Fruit fly (Drosophila melanogaster) whole organism, embryonic: ENCODE data around the gene CG14630.

Experiments
- Atf3 ChIP-seq: fragments of 200-800 bp; sonication (Bioruptor generic); optimal IDR thresholded peaks from 3 replicates; lab custom pipeline; 2016; ENCODE audit warnings: missing biosample characterization, missing genetic modification characterization
- CG10321 ChIP-seq: fragments of 200-800 bp; sonication (Bioruptor generic); IDR thresholded peaks from 2 replicates; pipeline ENCODE4 v1.3.6; 2022; ENCODE audit warnings: missing biosample characterization, missing genetic modification characterization
- CG10979 ChIP-seq: fragments of 200-800 bp; sonication (Bioruptor generic); optimal IDR thresholded peaks from 2 replicates; lab custom pipeline; 2018; ENCODE audit warnings: missing biosample characterization, mild to moderate bottlenecking, missing genetic modification characterization, moderate library complexity
- CG12071 ChIP-seq: fragments of 200-800 bp; sonication (Bioruptor generic); optimal IDR thresholded peaks from 3 replicates; lab custom pipeline; 2018; ENCODE audit warnings: missing biosample characterization, mild to moderate bottlenecking, missing genetic modification characterization
- CG15011 ChIP-seq: fragments of 200-800 bp; sonication (Bioruptor generic); optimal IDR thresholded peaks from 3 replicates; lab custom pipeline; 2018; ENCODE audit warnings: missing biosample characterization, mild to moderate bottlenecking, missing genetic modification characterization
- CG1647 ChIP-seq: fragments of 200-800 bp; sonication (Bioruptor generic); optimal IDR thresholded peaks from 3 replicates; lab custom pipeline; 2016; ENCODE audit warnings: missing biosample characterization, missing genetic modification characterization
- CG18619 ChIP-seq: fragments of 200-800 bp; sonication (Bioruptor generic); optimal IDR thresholded peaks from 3 replicates; lab custom pipeline; 2017; ENCODE audit warnings: missing biosample characterization, mild to moderate bottlenecking, missing genetic modification characterization
- CG2120 ChIP-seq: fragments of 200-800 bp; sonication (Bioruptor generic); optimal IDR thresholded peaks from 3 replicates; lab custom pipeline; 2016; ENCODE audit warnings: missing biosample characterization, missing genetic modification characterization
- CG32532 ChIP-seq: fragments of 200-800 bp; sonication (Bioruptor generic); IDR thresholded peaks from 2 replicates; pipeline ENCODE4 v1.3.6; 2022; ENCODE audit warnings: missing biosample characterization, missing genetic modification characterization
- CG3847 ChIP-seq: fragments of 200-800 bp; sonication (Bioruptor generic); IDR thresholded peaks from 2 replicates; pipeline ENCODE4 v1.3.6; 2022; ENCODE audit warnings: missing biosample characterization, missing genetic modification characterization
- CG6654 ChIP-seq: fragments of 200-800 bp; sonication (Bioruptor generic); optimal IDR thresholded peaks from 2 replicates; lab custom pipeline; 2017; ENCODE audit warnings: missing biosample characterization, mild to moderate bottlenecking, missing genetic modification characterization
- CG8281 ChIP-seq: fragments of 200-800 bp; sonication (Bioruptor generic); optimal IDR thresholded peaks from 2 replicates; lab custom pipeline; 2018; ENCODE audit warnings: missing biosample characterization, mild to moderate bottlenecking, missing genetic modification characterization, moderate library complexity
- CG8388 ChIP-seq: fragments of 200-800 bp; sonication (Bioruptor generic); optimal IDR thresholded peaks from 2 replicates; lab custom pipeline; 2019; ENCODE audit warnings: missing biosample characterization, mild to moderate bottlenecking, missing genetic modification characterization, moderate library complexity
- GATAe ChIP-seq: fragments of 200-800 bp; sonication (Bioruptor generic); conservative IDR thresholded peaks from 2 replicates; pipeline ENCODE4 v1.3.6; 2022; ENCODE audit warnings: missing biosample characterization, missing genetic modification characterization
- HmgZ ChIP-seq: fragments of 200-800 bp; sonication (Bioruptor generic); optimal IDR thresholded peaks from 2 replicates; lab custom pipeline; 2018; ENCODE audit warnings: missing biosample characterization, mild to moderate bottlenecking, missing genetic modification characterization
- Lhr ChIP-seq: fragments of 200-800 bp; sonication (Bioruptor generic); optimal IDR thresholded peaks from 3 replicates; lab custom pipeline; 2017; ENCODE audit warnings: mild to moderate bottlenecking, missing biosample characterization, missing genetic modification reagents, missing genetic modification characterization
- Lim3 ChIP-seq: fragments of 200-800 bp; sonication (Bioruptor generic); IDR thresholded peaks from 2 replicates; pipeline ENCODE4 v1.3.6; 2022; ENCODE audit warnings: missing biosample characterization, missing genetic modification characterization
- Meics ChIP-seq: fragments of 200-800 bp; sonication (Bioruptor generic); optimal IDR thresholded peaks from 2 replicates; lab custom pipeline; 2017; ENCODE audit warnings: missing biosample characterization, mild to moderate bottlenecking, missing genetic modification characterization
- Side ChIP-seq: fragments of 200-800 bp; sonication (Bioruptor generic); optimal IDR thresholded peaks from 2 replicates; lab custom pipeline; 2016; ENCODE audit warnings: missing biosample characterization, missing genetic modification characterization
- Vsx1 ChIP-seq: fragments of 200-800 bp; sonication (Bioruptor generic); optimal IDR thresholded peaks from 2 replicates; lab custom pipeline; 2017; ENCODE audit warnings: missing biosample characterization, mild to moderate bottlenecking, missing genetic modification characterization, missing genetic modification reagents
- ac ChIP-seq: fragments of 200-800 bp; sonication (Bioruptor generic); optimal IDR thresholded peaks from 3 replicates; lab custom pipeline; 2017; ENCODE audit warnings: missing biosample characterization, mild to moderate bottlenecking, missing genetic modification characterization
- aop ChIP-seq: fragments of 200-800 bp; sonication (Bioruptor generic); IDR thresholded peaks from 2 replicates; pipeline ENCODE4 v1.3.6; 2022; ENCODE audit warnings: missing biosample characterization, missing genetic modification characterization
- cad ChIP-seq: fragments of >200 bp; optimal IDR thresholded peaks from 2 replicates; lab custom pipeline; 2017; ENCODE audit warnings: missing biosample characterization, missing genetic modification characterization
- chn ChIP-seq: fragments of 200-800 bp; sonication (Bioruptor generic); optimal IDR thresholded peaks from 2 replicates; lab custom pipeline; 2016; ENCODE audit warnings: missing biosample characterization, missing genetic modification characterization
- dmrt11E ChIP-seq: fragments of 200-800 bp; sonication (Bioruptor generic); optimal IDR thresholded peaks from 3 replicates; lab custom pipeline; 2018; ENCODE audit warnings: missing biosample characterization, mild to moderate bottlenecking, missing genetic modification characterization, moderate library complexity
- dysf ChIP-seq: fragments of 200-800 bp; sonication (Bioruptor generic); IDR thresholded peaks from 3 replicates; pipeline ENCODE4 v1.3.6; 2022; ENCODE audit warnings: missing biosample characterization, missing genetic modification characterization
- exex ChIP-seq: fragments of 200-800 bp; sonication (Bioruptor generic); optimal IDR thresholded peaks from 4 replicates; lab custom pipeline; 2018; ENCODE audit warnings: missing biosample characterization, mild to moderate bottlenecking, missing genetic modification characterization, moderate library complexity
- fru ChIP-seq: fragments of >200 bp; optimal IDR thresholded peaks from 2 replicates; lab custom pipeline; 2017
- gcm2 ChIP-seq: fragments of 200-800 bp; sonication (Bioruptor generic); optimal IDR thresholded peaks from 2 replicates; lab custom pipeline; 2016; ENCODE audit warnings: missing biosample characterization, missing genetic modification characterization
- grau ChIP-seq: fragments of 200-800 bp; optimal IDR thresholded peaks from 3 replicates; lab custom pipeline; 2019; ENCODE audit warnings: missing biosample characterization, mild to moderate bottlenecking, missing genetic modification characterization, moderate library complexity
- lmd ChIP-seq: fragments of 200-800 bp; sonication (Bioruptor generic); IDR thresholded peaks from 2 replicates; pipeline ENCODE4 v1.3.6; 2022; ENCODE audit warnings: missing biosample characterization, missing genetic modification characterization
- mld ChIP-seq: fragments of 200-800 bp; sonication (Bioruptor generic); IDR thresholded peaks from 3 replicates; pipeline ENCODE4 v1.3.6; 2022; ENCODE audit warnings: missing biosample characterization, missing genetic modification characterization; ENCODE audit not compliant: partially characterized antibody
- p53 ChIP-seq: fragments of 200-800 bp; sonication (Bioruptor generic); optimal IDR thresholded peaks from 2 replicates; lab custom pipeline; 2016; ENCODE audit warnings: missing biosample characterization, missing genetic modification characterization
- pros ChIP-seq: fragments of 200-800 bp; sonication (Bioruptor generic); optimal IDR thresholded peaks from 3 replicates; lab custom pipeline; 2019; ENCODE audit warnings: missing biosample characterization, mild to moderate bottlenecking, missing genetic modification characterization, moderate library complexity
- ranshi ChIP-seq: fragments of 200-800 bp; sonication (Bioruptor generic); IDR thresholded peaks from 2 replicates; pipeline ENCODE4 v1.3.6; 2022; ENCODE audit warnings: missing biosample characterization, missing genetic modification characterization
- salm ChIP-seq: fragments of 200-800 bp; sonication (Bioruptor generic); optimal IDR thresholded peaks from 2 replicates; lab custom pipeline; 2018; ENCODE audit warnings: missing biosample characterization, mild to moderate bottlenecking, missing genetic modification characterization
- sc ChIP-seq, 3 experiments: fragments of >200 bp in 2 of 3; fragments of 200-800 bp in 1 of 3; sonication (Bioruptor generic) in 1 of 3; optimal IDR thresholded peaks; 2 replicates in 2 of 3; 3 replicates in 1 of 3; lab custom pipeline; 2017; ENCODE audit warnings: mild to moderate bottlenecking in 1 of 3, missing biosample characterization in 1 of 3, missing genetic modification characterization in 1 of 3, missing genetic modification reagents in 1 of 3
- sob ChIP-seq: fragments of 200-800 bp; sonication (Bioruptor generic); IDR thresholded peaks from 2 replicates; pipeline ENCODE4 v1.3.6; 2022; ENCODE audit warnings: missing biosample characterization, missing genetic modification characterization
- tap ChIP-seq: fragments of 200-800 bp; optimal IDR thresholded peaks from 3 replicates; lab custom pipeline; 2019; ENCODE audit warnings: missing biosample characterization, mild to moderate bottlenecking, missing genetic modification characterization, moderate library complexity
- twi ChIP-seq: fragments of 200-800 bp; optimal IDR thresholded peaks from 2 replicates; lab custom pipeline; 2019; ENCODE audit warnings: missing biosample characterization, mild to moderate bottlenecking, missing genetic modification characterization, moderate library complexity
- usp ChIP-seq: fragments of >200 bp; optimal IDR thresholded peaks from 2 replicates; lab custom pipeline; 2017; ENCODE audit warnings: missing biosample characterization, missing genetic modification characterization
- vvl ChIP-seq: fragments of 200-800 bp; sonication (Bioruptor generic); IDR thresholded peaks from 2 replicates; pipeline ENCODE4 v1.3.6; 2022; ENCODE audit warnings: missing biosample characterization, missing genetic modification characterization

CG14630 gene

DNA sequence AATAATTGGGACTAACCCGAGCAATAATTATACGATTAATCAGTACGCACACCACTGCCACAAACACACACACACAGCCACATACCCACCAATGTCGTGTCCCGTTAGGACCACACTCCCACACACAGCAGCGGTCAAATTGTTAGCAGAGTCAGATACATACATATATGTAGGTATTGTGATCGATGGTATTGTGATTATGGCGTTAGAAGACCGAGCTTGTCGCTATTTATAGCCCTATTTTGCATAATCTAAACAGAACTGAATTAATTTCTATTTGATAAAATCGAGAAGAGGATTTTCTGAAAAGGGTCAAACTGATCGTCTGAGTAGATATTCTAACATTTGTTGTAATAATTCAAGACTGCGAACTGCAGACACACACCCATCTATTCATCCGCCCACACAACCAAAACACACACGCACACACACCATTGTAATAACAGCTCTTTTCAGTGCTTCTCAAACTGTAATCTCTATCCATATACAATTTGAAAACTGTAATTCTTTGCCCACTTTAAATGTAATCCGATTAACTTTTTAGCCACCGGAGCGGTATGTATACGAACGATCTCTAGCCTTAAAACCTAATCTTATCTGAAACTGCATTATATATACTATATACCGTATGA lies 10.2 kb downstream of the CG14630 start (continued):
- TF ChIP-seq dmrt11E (tag; lab: Kevin White, UChicago) (no peak), CG18619 (GFP tag; lab: Kevin White, UChicago) (no peak), Atf3 (GFP tag; lab: Kevin White, UChicago) (no peak), pros (GFP tag; lab: Kevin White, UChicago) (no peak), CG6654 (GFP tag; lab: Kevin White, UChicago) (peak; percentile 96), dysf (GFP tag; lab: Robert Waterston, UW) (no peak), CG1647 (no peak), cad (GFP tag; lab: Kevin White, UChicago) (peak; percentile 55), Lim3 (no peak), p53 (GFP tag; lab: Kevin White, UChicago) (no peak), CG15011 (GFP tag; lab: Kevin White, UChicago) (no peak), Lhr (GFP tag; lab: Kevin White, UChicago) (no peak), Meics (GFP tag; lab: Kevin White, UChicago) (peak; percentile 12), CG10321 (GFP tag; lab: Robert Waterston, UW) (no peak), mld (GFP tag; lab: Robert Waterston, UW) (no peak), CG8388 (GFP tag; lab: Kevin White, UChicago) (no peak), Side (GFP tag; lab: Kevin White, UChicago) (no peak), usp (GFP tag; lab: Kevin White, UChicago) (no peak), fru (lab: Kevin White, UChicago) (no peak), ranshi (GFP tag; lab: Robert Waterston, UW) (no peak), CG12071 (GFP tag; lab: Kevin White, UChicago) (no peak), HmgZ (tag; lab: Kevin White, UChicago) (no peak), CG3847 (GFP tag; lab: Robert Waterston, UW) (no peak), ac (no peak), tap (tag; lab: Kevin White, UChicago) (no peak), GATAe (GFP tag; lab: Robert Waterston, UW) (no peak), Vsx1 (GFP tag; lab: Kevin White, UChicago) (no peak), vvl (GFP tag; lab: Robert Waterston, UW) (0 out of 2 replicates have a peak, but pooled peaks have one; percentile 10), grau (peak; percentile 11), CG2120 (peak; percentile 26), salm (tag; lab: Kevin White, UChicago) (no peak), CG8281 (tag; lab: Kevin White, UChicago) (no peak), gcm2 (GFP tag; lab: Kevin White, UChicago) (no peak), twi (tag; lab: Kevin White, UChicago) (no peak), CG10979 (peak; percentile 26), chn (GFP tag; lab: Kevin White, UChicago) (peak; percentile 1), lmd (GFP tag; lab: Robert Waterston, UW) (no peak), sc (optimal IDR thresholded peaks at IDR 0.05; lab: Kevin White, UChicago) (no peak), sc (GFP tag; optimal IDR thresholded peaks at IDR 0.05; lab: Kevin White, UChicago) (no peak), exex (tag; lab: Kevin White, UChicago) (peak; percentile 47), aop (GFP tag; lab: Robert Waterston, UW) (no peak), sob (GFP tag; lab: Robert Waterston, UW) (no peak), CG32532 (GFP tag; lab: Robert Waterston, UW) (peak; percentile 24; the same call in 1 of the 2 replicates)
